Fruit fly (Drosophila melanogaster) whole organism, embryonic: ENCODE results near the gene sit.

Experiments
- Asciz ChIP-seq: fragments of 200-800 bp; sonication (Bioruptor generic); optimal IDR thresholded peaks from 2 replicates; lab custom pipeline; 2017; ENCODE audit warnings: missing biosample characterization, mild to moderate bottlenecking, missing genetic modification characterization, missing genetic modification reagents
- Bdp1 ChIP-seq: fragments of 200-800 bp; sonication (Bioruptor generic); optimal IDR thresholded peaks from 3 replicates; lab custom pipeline; 2016; ENCODE audit warnings: missing biosample characterization, missing genetic modification characterization
- CG1233 ChIP-seq: fragments of 200-800 bp; sonication (Bioruptor generic); optimal IDR thresholded peaks from 4 replicates; lab custom pipeline; 2018; ENCODE audit warnings: missing biosample characterization, mild to moderate bottlenecking, missing genetic modification characterization
- CG12391 ChIP-seq: fragments of 200-800 bp; sonication (Bioruptor generic); optimal IDR thresholded peaks from 3 replicates; lab custom pipeline; 2018; ENCODE audit warnings: missing biosample characterization, mild to moderate bottlenecking, missing genetic modification characterization, moderate library complexity
- CG12942 ChIP-seq: fragments of 200-800 bp; sonication (Bioruptor generic); optimal IDR thresholded peaks from 3 replicates; lab custom pipeline; 2016; ENCODE audit warnings: missing biosample characterization, missing genetic modification characterization
- CG13287 ChIP-seq: fragments of 200-800 bp; sonication (Bioruptor generic); IDR thresholded peaks from 2 replicates; pipeline ENCODE4 v1.3.6; 2022; ENCODE audit warnings: missing biosample characterization, missing genetic modification characterization; ENCODE audit not compliant: partially characterized antibody
- CG14441 ChIP-seq: fragments of 200-800 bp; sonication (Bioruptor generic); IDR thresholded peaks from 2 replicates; pipeline ENCODE4 v1.3.6; 2022; ENCODE audit warnings: missing biosample characterization, missing genetic modification characterization
- CG17186 ChIP-seq: fragments of 200-800 bp; sonication (Bioruptor generic); optimal IDR thresholded peaks from 3 replicates; lab custom pipeline; 2017; ENCODE audit warnings: missing biosample characterization, missing genetic modification reagents, missing genetic modification characterization
- CG17328 ChIP-seq: fragments of 200-800 bp; sonication (Bioruptor generic); IDR thresholded peaks from 2 replicates; pipeline ENCODE4 v1.3.6; 2022; ENCODE audit warnings: missing biosample characterization, missing genetic modification characterization
- CG2116 ChIP-seq: fragments of 200-800 bp; sonication (Bioruptor generic); optimal IDR thresholded peaks from 3 replicates; lab custom pipeline; 2018; ENCODE audit warnings: missing biosample characterization, mild to moderate bottlenecking, missing genetic modification characterization
- CG31224 ChIP-seq: fragments of 200-800 bp; sonication (Bioruptor generic); IDR thresholded peaks from 2 replicates; pipeline ENCODE4 v1.3.6; 2022; ENCODE audit warnings: missing biosample characterization, missing genetic modification characterization
- CG31441 ChIP-seq: fragments of 200-800 bp; sonication (Bioruptor generic); IDR thresholded peaks from 2 replicates; pipeline ENCODE4 v1.3.6; 2022; ENCODE audit warnings: missing biosample characterization, missing genetic modification characterization
- CG32532 ChIP-seq: fragments of 200-800 bp; sonication (Bioruptor generic); IDR thresholded peaks from 2 replicates; pipeline ENCODE4 v1.3.6; 2022; ENCODE audit warnings: missing biosample characterization, missing genetic modification characterization
- CG34376 ChIP-seq: fragments of 200-800 bp; sonication (Bioruptor generic); optimal IDR thresholded peaks from 2 replicates; lab custom pipeline; 2018; ENCODE audit warnings: missing biosample characterization, mild to moderate bottlenecking, missing genetic modification characterization
- CG3726 ChIP-seq: fragments of 200-800 bp; sonication (Bioruptor generic); IDR thresholded peaks from 3 replicates; pipeline ENCODE4, ENCODE4 v1.3.6; 2022; ENCODE audit warnings: missing biosample characterization, missing genetic modification characterization
- CG4282 ChIP-seq: fragments of 200-800 bp; sonication (Bioruptor generic); optimal IDR thresholded peaks from 2 replicates; lab custom pipeline; 2016; ENCODE audit warnings: missing biosample characterization, missing genetic modification characterization
- CG43689 ChIP-seq: fragments of 200-800 bp; sonication (Bioruptor generic); IDR thresholded peaks from 2 replicates; pipeline ENCODE4 v1.3.6; 2022; ENCODE audit warnings: missing biosample characterization, missing genetic modification characterization
- CG4424 ChIP-seq: fragments of 200-800 bp; sonication (Bioruptor generic); optimal IDR thresholded peaks from 3 replicates; lab custom pipeline; 2016; ENCODE audit warnings: missing biosample characterization, missing genetic modification characterization
- CG4820 ChIP-seq: fragments of 200-800 bp; sonication (Bioruptor generic); optimal IDR thresholded peaks from 3 replicates; lab custom pipeline; 2016; ENCODE audit warnings: missing biosample characterization, missing genetic modification characterization
- CG7556 ChIP-seq: fragments of 200-800 bp; sonication (Bioruptor generic); optimal IDR thresholded peaks from 2 replicates; lab custom pipeline; 2017; ENCODE audit warnings: missing biosample characterization, mild to moderate bottlenecking, missing genetic modification characterization
- CG9437 ChIP-seq: fragments of 200-800 bp; sonication (Bioruptor generic); optimal IDR thresholded peaks from 2 replicates; lab custom pipeline; 2018; ENCODE audit warnings: missing biosample characterization, mild to moderate bottlenecking, missing genetic modification characterization
- CG9817 ChIP-seq: fragments of 200-800 bp; sonication (Bioruptor generic); optimal IDR thresholded peaks from 2 replicates; lab custom pipeline; 2018; ENCODE audit warnings: missing biosample characterization, mild to moderate bottlenecking, missing genetic modification characterization, moderate library complexity
- CG9876 ChIP-seq: fragments of 200-800 bp; sonication (Bioruptor generic); optimal IDR thresholded peaks from 2 replicates; lab custom pipeline; 2016; ENCODE audit warnings: missing biosample characterization, missing genetic modification characterization
- Ets65A ChIP-seq: fragments of 200-800 bp; sonication (Bioruptor generic); peaks from one replicate; lab custom pipeline; 2016; ENCODE audit warnings: missing biosample characterization, missing genetic modification characterization
- Hand ChIP-seq: fragments of 200-800 bp; sonication (Bioruptor generic); optimal IDR thresholded peaks from 2 replicates; lab custom pipeline; 2017; ENCODE audit warnings: mild to moderate bottlenecking, missing biosample characterization, missing genetic modification reagents, missing genetic modification characterization
- HmgD ChIP-seq: fragments of 200-800 bp; sonication (Bioruptor generic); optimal IDR thresholded peaks from 3 replicates; lab custom pipeline; 2016; ENCODE audit warnings: missing biosample characterization, missing genetic modification characterization
- Hr39 ChIP-seq: fragments of >200 bp; optimal IDR thresholded peaks from 2 replicates; lab custom pipeline; 2017
- Lim3 ChIP-seq: fragments of 200-800 bp; sonication (Bioruptor generic); IDR thresholded peaks from 2 replicates; pipeline ENCODE4 v1.3.6; 2022; ENCODE audit warnings: missing biosample characterization, missing genetic modification characterization
- Max ChIP-seq: fragments of 200-800 bp; sonication (Bioruptor generic); optimal IDR thresholded peaks from 2 replicates; lab custom pipeline; 2016; ENCODE audit warnings: missing biosample characterization, mild to moderate bottlenecking, missing genetic modification characterization
- Mes4 ChIP-seq: fragments of 200-800 bp; sonication (Bioruptor generic); optimal IDR thresholded peaks from 2 replicates; lab custom pipeline; 2016; ENCODE audit warnings: missing biosample characterization, missing genetic modification characterization
- NK7.1 ChIP-seq: fragments of 200-800 bp; sonication (Bioruptor generic); optimal IDR thresholded peaks from 3 replicates; lab custom pipeline; 2016; ENCODE audit warnings: missing biosample characterization, missing genetic modification characterization
- Rfx ChIP-seq: fragments of 200-800 bp; sonication (Bioruptor generic); IDR thresholded peaks from 2 replicates; pipeline ENCODE4 v1.3.6; 2022; ENCODE audit warnings: missing biosample characterization, missing genetic modification characterization
- Sox102F ChIP-seq: fragments of 200-800 bp; sonication (Bioruptor generic); optimal IDR thresholded peaks from 2 replicates; lab custom pipeline; 2018; ENCODE audit warnings: missing biosample characterization, mild to moderate bottlenecking, missing genetic modification characterization, moderate library complexity
- ara ChIP-seq: fragments of 200-800 bp; sonication (Bioruptor generic); IDR thresholded peaks from 2 replicates; pipeline ENCODE4 v1.3.6; 2022; ENCODE audit warnings: missing biosample characterization, missing genetic modification characterization
- bcd ChIP-seq: fragments of 200-800 bp; sonication (Bioruptor generic); optimal IDR thresholded peaks from 2 replicates; lab custom pipeline; 2017; ENCODE audit warnings: missing biosample characterization, mild to moderate bottlenecking, missing genetic modification characterization
- bowl ChIP-seq: fragments of 200-800 bp; sonication (Bioruptor generic); IDR thresholded peaks from 2 replicates; pipeline ENCODE4 v1.3.6; 2022; ENCODE audit warnings: missing biosample characterization, missing genetic modification characterization
- caup ChIP-seq: fragments of 200-800 bp; sonication (Bioruptor generic); optimal IDR thresholded peaks from 3 replicates; lab custom pipeline; 2017; ENCODE audit warnings: missing biosample characterization, mild to moderate bottlenecking, missing genetic modification characterization, moderate library complexity; ENCODE audit not compliant: severe bottlenecking
- chn ChIP-seq: fragments of 200-800 bp; sonication (Bioruptor generic); optimal IDR thresholded peaks from 2 replicates; lab custom pipeline; 2016; ENCODE audit warnings: missing biosample characterization, missing genetic modification characterization
- ems ChIP-seq: fragments of 200-800 bp; sonication (Bioruptor generic); optimal IDR thresholded peaks from 3 replicates; lab custom pipeline; 2016; ENCODE audit warnings: missing biosample characterization, missing genetic modification characterization
- hkb ChIP-seq, 2 experiments: fragments of 200-800 bp in 1 of 2; fragments of >200 bp in 1 of 2; sonication (Bioruptor generic) in 1 of 2; IDR thresholded peaks in 1 of 2; optimal IDR thresholded peaks in 1 of 2; 2 replicates each; pipeline versions ENCODE4 v1.3.6 to Lab custom; 2017 to 2022; ENCODE audit warnings: missing biosample characterization in 1 of 2, missing genetic modification characterization in 1 of 2
- insv ChIP-seq, 2 experiments: fragments of 200-800 bp; sonication (Bioruptor generic); optimal IDR thresholded peaks; 3 replicates each; lab custom pipeline; 2016 to 2018; ENCODE audit warnings: missing biosample characterization in 2 of 2, missing genetic modification characterization in 2 of 2
- kah ChIP-seq: fragments of 200-800 bp; sonication (Bioruptor generic); optimal IDR thresholded peaks from 2 replicates; lab custom pipeline; 2018; ENCODE audit warnings: missing biosample characterization, mild to moderate bottlenecking, missing genetic modification characterization
- luna ChIP-seq: fragments of 200-800 bp; sonication (Bioruptor generic); optimal IDR thresholded peaks from 2 replicates; lab custom pipeline; 2016; ENCODE audit warnings: missing biosample characterization, missing genetic modification characterization
- oc ChIP-seq: fragments of 200-800 bp; sonication (Bioruptor generic); optimal IDR thresholded peaks from 2 replicates; lab custom pipeline; 2018; ENCODE audit warnings: missing biosample characterization, mild to moderate bottlenecking, missing genetic modification characterization, moderate library complexity
- pnt ChIP-seq: fragments of 200-800 bp; sonication (Bioruptor generic); optimal IDR thresholded peaks from 3 replicates; lab custom pipeline; 2016; ENCODE audit warnings: missing biosample characterization, missing genetic modification characterization
- ssp ChIP-seq: fragments of 200-800 bp; sonication (Bioruptor generic); IDR thresholded peaks from 2 replicates; pipeline ENCODE4 v1.3.6; 2022; ENCODE audit warnings: missing biosample characterization, missing genetic modification characterization
- tll ChIP-seq, 2 experiments: fragments of 200-800 bp in 1 of 2; fragments of >200 bp in 1 of 2; sonication (Bioruptor generic) in 1 of 2; optimal IDR thresholded peaks; 2 replicates each; lab custom pipeline; 2017 to 2019; ENCODE audit warnings: missing biosample characterization in 2 of 2, missing genetic modification characterization in 2 of 2, mild to moderate bottlenecking in 1 of 2, moderate library complexity in 1 of 2
- ttk ChIP-seq: fragments of 200-800 bp; sonication (Bioruptor generic); IDR thresholded peaks from 2 replicates; pipeline ENCODE4 v2.1.2; 2022; ENCODE audit warnings: missing biosample characterization, missing genetic modification characterization
- z ChIP-seq: fragments of 200-800 bp; sonication (Bioruptor generic); IDR thresholded peaks from 3 replicates; pipeline ENCODE4 v1.3.6; 2022; ENCODE audit warnings: missing biosample characterization, missing genetic modification characterization

The sit gene

DNA sequence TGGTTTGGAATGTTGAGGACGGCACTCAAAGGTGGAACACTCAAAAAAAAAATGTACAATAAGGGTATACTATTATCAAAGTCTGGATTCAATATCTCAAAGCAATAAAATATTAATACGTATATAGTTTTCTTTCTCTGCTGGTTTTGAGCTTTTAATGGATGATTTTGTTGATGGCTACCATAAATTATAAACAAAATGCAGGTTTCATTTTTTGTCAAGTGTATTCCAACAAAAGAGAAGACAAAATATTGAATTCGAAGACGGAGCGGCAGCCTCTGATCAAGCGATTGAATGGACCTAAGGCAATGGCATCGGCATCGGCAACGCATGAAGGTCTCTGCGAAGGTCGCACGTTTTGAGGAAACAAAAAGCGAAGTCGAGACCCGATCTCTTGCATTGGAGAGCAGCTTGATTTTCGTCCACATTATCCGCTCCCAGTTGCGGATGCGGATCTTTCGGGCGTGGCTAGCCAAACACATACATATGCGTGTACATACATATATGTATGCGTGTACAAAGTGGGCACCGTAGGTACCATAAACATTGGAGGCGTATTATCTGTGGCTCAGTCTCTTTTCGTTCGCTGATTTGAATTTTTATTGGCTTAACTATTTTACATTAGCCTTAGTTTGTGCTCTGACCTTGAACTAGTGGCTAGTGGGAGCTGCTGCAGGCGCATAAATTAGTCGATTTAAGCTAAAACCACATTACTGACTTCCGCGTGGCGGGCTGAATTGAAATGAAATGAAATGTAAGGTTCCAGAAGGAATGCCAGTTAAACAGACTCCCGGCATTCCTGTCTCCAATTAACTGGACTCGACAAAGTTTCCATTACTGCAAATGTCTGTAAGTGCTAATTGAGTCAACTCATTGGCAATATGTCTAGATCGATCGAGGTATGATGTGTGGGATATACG, 25.6 kb downstream of the sit start (continued):
- TF ChIP-seq Asciz (GFP tag; lab: Kevin White, UChicago) (no peak), Lim3 (no peak), CG32532 (GFP tag; lab: Robert Waterston, UW) (peak; percentile 30; the same call in 1 of the 2 replicates), ara (no peak), CG2116 (GFP tag; lab: Kevin White, UChicago) (peak; percentile 3), CG4820 (GFP tag; lab: Kevin White, UChicago) (peak; percentile 7), luna (GFP tag; lab: Kevin White, UChicago) (no peak), CG43689 (0 out of 2 replicates have a peak, but pooled peaks have one; percentile 22), CG17328 (GFP tag; lab: Robert Waterston, UW) (no peak), kah (GFP tag; lab: Kevin White, UChicago) (no peak), CG12942 (no peak), insv (GFP tag; optimal IDR thresholded peaks at IDR 0.05; lab: Kevin White, UChicago) (no peak), CG3726 (GFP tag; lab: Robert Waterston, UW) (0 out of 3 replicates have a peak, but pooled peaks have one; percentile 31), Sox102F (GFP tag; lab: Kevin White, UChicago) (peak; percentile 67), CG4282 (GFP tag; lab: Kevin White, UChicago) (no peak), CG31441 (GFP tag; lab: Robert Waterston, UW) (peak; percentile 56), CG7556 (GFP tag; lab: Kevin White, UChicago) (peak; percentile 39), tll (GFP tag; optimal IDR thresholded peaks at IDR 0.05; lab: Kevin White, UChicago) (no peak), ttk (GFP tag; lab: Robert Waterston, UW) (0 out of 2 replicates have a peak, but pooled peaks have one; percentile 26), ssp (GFP tag; lab: Robert Waterston, UW) (no peak), CG34376 (GFP tag; lab: Kevin White, UChicago) (no peak), bowl (no peak), oc (tag; lab: Kevin White, UChicago) (peak; percentile 23), hkb (optimal IDR thresholded peaks at IDR 0.05; lab: Kevin White, UChicago) (no peak), hkb (GFP tag; IDR thresholded peaks at IDR 0.05; lab: Robert Waterston, UW) (peak; percentile 77; the same call in 1 of the 2 replicates), caup (GFP tag; lab: Kevin White, UChicago) (no peak), pnt (GFP tag; lab: Kevin White, UChicago) (no peak), Mes4 (no peak), Hr39 (lab: Kevin White, UChicago) (no peak), Hand (GFP tag; lab: Kevin White, UChicago) (no peak), CG1233 (GFP tag; lab: Kevin White, UChicago) (no peak), CG31224 (GFP tag; lab: Robert Waterston, UW) (no peak), CG9437 (peak; percentile 11), chn (no peak), z (GFP tag; lab: Robert Waterston, UW) (no peak), CG9876 (no peak), CG4424 (no peak), CG17186 (GFP tag; lab: Kevin White, UChicago) (no peak), Bdp1 (GFP tag; lab: Kevin White, UChicago) (no peak), CG12391 (tag; lab: Kevin White, UChicago) (peak; percentile 55), CG9817 (tag; lab: Kevin White, UChicago) (peak; percentile 19), HmgD (GFP tag; lab: Kevin White, UChicago) (no peak), CG13287 (GFP tag; lab: Robert Waterston, UW) (no peak), bcd (GFP tag; lab: Kevin White, UChicago) (peak; percentile 28), Rfx (GFP tag; lab: Robert Waterston, UW) (peak; percentile 46; the same call in 1 of the 2 replicates), Ets65A (GFP tag; lab: Kevin White, UChicago) (no peak), NK7.1 (GFP tag; lab: Kevin White, UChicago) (no peak), CG14441 (GFP tag; lab: Robert Waterston, UW) (0 out of 2 replicates have a peak, but pooled peaks have one; percentile 59), Max (no peak), ems (no peak)
